Worm (Caenorhabditis elegans): ENCODE data around the gene T05G5.1.

T05G5.1 gene

ce11 chrIII:9780665-9781304 is 37.6 kb upstream of the T05G5.1 start, which contains the start of gene vha-1 (continued):
- no peak for TF ChIP-seq cebp-2 (GFP tag; IDR thresholded peaks at IDR 0.05)
- TF ChIP-seq athp-1 (tag; optimal IDR thresholded peaks at IDR 0.05) = peak; percentile 61
- no peak for TF ChIP-seq mel-28 (tag; optimal IDR thresholded peaks at IDR 0.05; ENCODE audit: borderline replicate concordance)
- no peak for TF ChIP-seq lir-1 (GFP tag; conservative IDR thresholded peaks at IDR 0.05)
- TF ChIP-seq ceh-58 (GFP tag; IDR thresholded peaks at IDR 0.05) = no peak
- peak; percentile 55; the same call in 1 of the 2 replicates for TF ChIP-seq zfh-2 (GFP tag; conservative IDR thresholded peaks at IDR 0.05)
- TF ChIP-seq tbx-9 (tag; optimal IDR thresholded peaks at IDR 0.05; ENCODE audit: borderline replicate concordance) = no peak
- TF ChIP-seq bed-2 (GFP tag; IDR thresholded peaks at IDR 0.05) = no peak
- TF ChIP-seq attf-5 (GFP tag; optimal IDR thresholded peaks at IDR 0.05) = peak; percentile 95
- peak; percentile 76 for TF ChIP-seq nhr-90 (tag; optimal IDR thresholded peaks at IDR 0.05)
- no peak for TF ChIP-seq nhr-27 (tag; optimal IDR thresholded peaks at IDR 0.05)
- TF ChIP-seq sdz-38 (tag; optimal IDR thresholded peaks at IDR 0.05) = no peak
- TF ChIP-seq lin-40 (tag; optimal IDR thresholded peaks at IDR 0.05) = peak; percentile 76
- TF ChIP-seq ztf-6 (GFP tag; IDR thresholded peaks at IDR 0.05) = 0 out of 2 replicates have a peak, but pooled peaks have one; percentile 45
- peak; percentile 92 for TF ChIP-seq pha-4 (tag; optimal IDR thresholded peaks at IDR 0.05)
- no peak for TF ChIP-seq dpff-1 (tag; optimal IDR thresholded peaks at IDR 0.05)
- TF ChIP-seq ZK185.1 (tag; optimal IDR thresholded peaks at IDR 0.05; ENCODE audit: poor library complexity, severe bottlenecking) = peak; percentile 26
- TF ChIP-seq hlh-12 (tag; optimal IDR thresholded peaks at IDR 0.05) = no peak
- peak; percentile 51 for TF ChIP-seq ztf-18 (tag; optimal IDR thresholded peaks at IDR 0.05)
- TF ChIP-seq hrde-1 (tag; optimal IDR thresholded peaks at IDR 0.05; ENCODE audit: borderline replicate concordance) = no peak
- peak; percentile 87 to 91 for TF ChIP-seq let-607 (tag; optimal IDR thresholded peaks at IDR 0.05)
- no peak for TF ChIP-seq mes-4 (tag; optimal IDR thresholded peaks at IDR 0.05)
- TF ChIP-seq snpc-1.1 (tag; optimal IDR thresholded peaks at IDR 0.05; ENCODE audit: insufficient read depth) = no peak
- no peak for TF ChIP-seq chd-7 (tag; optimal IDR thresholded peaks at IDR 0.05)
- peak; percentile 52 for TF ChIP-seq madf-10 (tag; optimal IDR thresholded peaks at IDR 0.05)
- no peak for TF ChIP-seq F57A8.1 (GFP tag; optimal IDR thresholded peaks at IDR 0.05)
- TF ChIP-seq aptf-3 (GFP tag; IDR thresholded peaks at IDR 0.05) = no peak
- TF ChIP-seq ztf-25 (GFP tag; IDR thresholded peaks at IDR 0.05) = no peak
- TF ChIP-seq Y56A3A.18 (GFP tag; IDR thresholded peaks at IDR 0.05) = no peak
- TF ChIP-seq ceh-100 (GFP tag; IDR thresholded peaks at IDR 0.05) = peak; percentile 77
- TF ChIP-seq ceh-27 (GFP tag; optimal IDR thresholded peaks at IDR 0.05) = peak; percentile 87

ce11 chrIII:9780254-9780653 is 37.1 kb upstream of the T05G5.1 start, which contains the start of gene sqv-3:
Gene sqv-3 (minus strand): TSS chrIII:9780354.
- no peak for TF ChIP-seq snpc-1.1 (tag; optimal IDR thresholded peaks at IDR 0.05; ENCODE audit: insufficient read depth)
- no peak for TF ChIP-seq Y95B8A.8 (GFP tag; IDR thresholded peaks at IDR 0.05)
- TF ChIP-seq madf-3 (GFP tag; IDR thresholded peaks at IDR 0.05) = 0 out of 2 replicates have a peak, but pooled peaks have one; percentile 55
- no peak for TF ChIP-seq him-1 (tag; optimal IDR thresholded peaks at IDR 0.05)

ce11 chrIII:9779080-9779479 is 35.9 kb upstream of the T05G5.1 start:
- peak; percentile 52 for TF ChIP-seq lsl-1 (GFP tag; optimal IDR thresholded peaks at IDR 0.05)
- TF ChIP-seq xnd-1 (tag; optimal IDR thresholded peaks at IDR 0.05) = peak; percentile 19
- no peak for TF ChIP-seq T07F8.4 (tag; optimal IDR thresholded peaks at IDR 0.05)
- no peak for TF ChIP-seq lin-54 (GFP tag; optimal IDR thresholded peaks at IDR 0.05)
- TF ChIP-seq F39B2.1 (GFP tag; IDR thresholded peaks at IDR 0.05) = no peak
- no peak for TF ChIP-seq rcor-1 (GFP tag; IDR thresholded peaks at IDR 0.05)
- TF ChIP-seq madf-3 (GFP tag; IDR thresholded peaks at IDR 0.05) = 0 out of 2 replicates have a peak, but pooled peaks have one; percentile 53
- TF ChIP-seq F33H1.4 (GFP tag; IDR thresholded peaks at IDR 0.05) = peak; percentile 55; the same call in 1 of the 2 replicates
- TF ChIP-seq F37B4.10 (GFP tag; IDR thresholded peaks at IDR 0.05) = no peak
- TF ChIP-seq C17E4.6 (GFP tag; IDR thresholded peaks at IDR 0.05) = no peak
- TF ChIP-seq cebp-2 (GFP tag; IDR thresholded peaks at IDR 0.05) = no peak

Measured in whole organism, young adult.